Worm (Caenorhabditis elegans) whole organism, L2 larva: ENCODE measurements around the gene hrg-4.

Source experiments
- F13H6.1 ChIP-seq: sonication (generic microtip); optimal IDR thresholded peaks from 2 replicates; lab custom pipeline; 2016; ENCODE audit warnings: missing genetic modification characterization, missing compliant biosample characterization
- Y55F3AM.14 ChIP-seq: fragments of 200-800 bp; sonication (Bioruptor generic); optimal IDR thresholded peaks from 2 replicates; lab custom pipeline; 2018; ENCODE audit warnings: mild to moderate bottlenecking, missing genetic modification characterization, missing compliant biosample characterization
- ama-1 ChIP-seq: fragments of 150-350 bp; optimal IDR thresholded peaks from 2 replicates; lab custom pipeline; 2018; ENCODE audit warnings: inconsistent platforms
- ceh-82 ChIP-seq: fragments of 150-350 bp; optimal IDR thresholded peaks from 2 replicates; lab custom pipeline; 2014; ENCODE audit warnings: missing biosample characterization, missing genetic modification characterization
- egl-27 ChIP-seq: sonication (generic microtip); optimal IDR thresholded peaks from 3 replicates; lab custom pipeline; 2017; ENCODE audit warnings: missing biosample characterization, missing genetic modification reagents, missing genetic modification characterization
- elt-1 ChIP-seq: fragments of 150-350 bp; optimal IDR thresholded peaks from 2 replicates; lab custom pipeline; 2014; ENCODE audit warnings: missing biosample characterization, missing genetic modification characterization
- elt-3 ChIP-seq: sonication (generic microtip); optimal IDR thresholded peaks from 2 replicates; lab custom pipeline; 2017; ENCODE audit warnings: missing biosample characterization, missing genetic modification characterization
- gmeb-1 ChIP-seq: fragments of 150-350 bp; optimal IDR thresholded peaks from 2 replicates; lab custom pipeline; 2014; ENCODE audit warnings: missing biosample characterization, missing genetic modification characterization
- lin-39 ChIP-seq: fragments of 150-350 bp; optimal IDR thresholded peaks from 2 replicates; lab custom pipeline; 2014; ENCODE audit warnings: missing biosample characterization, missing genetic modification reagents, missing genetic modification characterization
- lsy-2 ChIP-seq, 2 experiments: fragments of 150-350 bp in 1 of 2; sonication (generic microtip) in 1 of 2; optimal IDR thresholded peaks; 2 replicates each; lab custom pipeline; 2014 to 2017; ENCODE audit warnings: missing biosample characterization in 2 of 2, missing genetic modification characterization in 2 of 2
- nhr-11 ChIP-seq: fragments of 150-350 bp; optimal IDR thresholded peaks from 2 replicates; lab custom pipeline; 2014; ENCODE audit warnings: missing biosample characterization, missing genetic modification characterization
- nhr-23 ChIP-seq: fragments of 150-350 bp; optimal IDR thresholded peaks from 2 replicates; lab custom pipeline; 2014; ENCODE audit warnings: missing biosample characterization, missing genetic modification reagents, missing genetic modification characterization
- nhr-25 ChIP-seq: fragments of 150-350 bp; sonication (generic microtip); optimal IDR thresholded peaks from 3 replicates; lab custom pipeline; 2014; ENCODE audit warnings: missing biosample characterization, missing genetic modification characterization
- peb-1 ChIP-seq: fragments of 150-350 bp; optimal IDR thresholded peaks from 2 replicates; lab custom pipeline; 2014; ENCODE audit warnings: missing biosample characterization, missing genetic modification characterization
- snpc-4 ChIP-seq: fragments of 150-350 bp; optimal IDR thresholded peaks from 2 replicates; lab custom pipeline; 2014; ENCODE audit warnings: missing biosample characterization, missing genetic modification characterization
- unc-39 ChIP-seq: fragments of 150-350 bp; optimal IDR thresholded peaks from 2 replicates; lab custom pipeline; 2014; ENCODE audit warnings: missing biosample characterization, missing genetic modification characterization
- unc-55 ChIP-seq: fragments of 150-350 bp; sonication (generic microtip); optimal IDR thresholded peaks from 3 replicates; lab custom pipeline; 2014; ENCODE audit warnings: missing biosample characterization, missing genetic modification reagents, missing genetic modification characterization
- unc-62 ChIP-seq: fragments of 150-350 bp; optimal IDR thresholded peaks from 2 replicates; lab custom pipeline; 2014; ENCODE audit warnings: missing biosample characterization, missing genetic modification reagents, missing genetic modification characterization
- ztf-1 ChIP-seq: fragments of 200-800 bp; sonication (Bioruptor generic); conservative IDR thresholded peaks from 2 replicates; pipeline ENCODE4 v1.3.6; 2022; ENCODE audit warnings: missing genetic modification characterization, missing compliant biosample characterization
- ztf-11 ChIP-seq: sonication (generic microtip); optimal IDR thresholded peaks from 2 replicates; lab custom pipeline; 2017; ENCODE audit warnings: missing biosample characterization, missing genetic modification characterization

Gene hrg-4

ce11 chrIV:10981761-10982160 is 49.0 kb downstream of the hrg-4 start, which contains the start of gene Y43E12A.2:
Gene Y43E12A.2, plus strand, starts transcription at chrIV:10982061.
- TF ChIP-seq unc-39 = no peak
- TF ChIP-seq Y55F3AM.14 (GFP tag; lab: Kevin White, UChicago) = no peak
- no peak for TF ChIP-seq ceh-82 (tag; lab: Kevin White, UChicago)
- no peak for TF ChIP-seq gmeb-1 (tag; lab: Kevin White, UChicago)
- TF ChIP-seq lsy-2 (tag; optimal IDR thresholded peaks at IDR 0.05; lab: Kevin White, UChicago) = no peak
- TF ChIP-seq F13H6.1 = no peak
- no peak for TF ChIP-seq nhr-23 (tag; lab: Kevin White, UChicago)
- no peak for TF ChIP-seq peb-1 (tag; lab: Kevin White, UChicago)
- no peak for TF ChIP-seq unc-55
- no peak for TF ChIP-seq unc-62
- no peak for TF ChIP-seq snpc-4
- no peak for TF ChIP-seq ztf-1
- no peak for TF ChIP-seq nhr-11
- no peak for TF ChIP-seq ztf-11 (tag; lab: Kevin White, UChicago)

ce11 chrIV:10980628-10981027 is 50.2 kb downstream of the hrg-4 start:
- TF ChIP-seq nhr-25 (tag; lab: Kevin White, UChicago) = peak; percentile 24
- TF ChIP-seq elt-3 (tag; lab: Kevin White, UChicago) = no peak
- TF ChIP-seq gmeb-1 (tag; lab: Kevin White, UChicago) = no peak
- no peak for TF ChIP-seq elt-1
- TF ChIP-seq egl-27 (tag; lab: Kevin White, UChicago) = no peak
- TF ChIP-seq lin-39 (tag; lab: Kevin White, UChicago) = no peak
- no peak for TF ChIP-seq ama-1 (lab: Kevin White, UChicago)
